Fruit fly (Drosophila melanogaster): ENCODE data around the gene CG18747.

- TF ChIP-seq CG12605 (GFP tag; IDR thresholded peaks at IDR 0.05) (no peak), gl (tag; optimal IDR thresholded peaks at IDR 0.05) (no peak), Ets98B (GFP tag; IDR thresholded peaks at IDR 0.05) (no peak), CG17806 (tag; optimal IDR thresholded peaks at IDR 0.05) (no peak), CG8301 (tag; optimal IDR thresholded peaks at IDR 0.05) (no peak), rn (GFP tag; IDR thresholded peaks at IDR 0.05) (no peak), CG4496 (GFP tag; IDR thresholded peaks at IDR 0.05) (no peak), CG15710 (tag; optimal IDR thresholded peaks at IDR 0.05) (no peak), EcR (GFP tag; optimal IDR thresholded peaks at IDR 0.05) (no peak)
Observed at dm6 chr3R:7739463-7739862, 43.8 kb downstream of the CG18747 start, which contains the start of gene CG43254.
